Worm (Caenorhabditis elegans) whole organism, L3 larva: ENCODE results near the gene nprl-3.

ENCODE experiments used
- ceh-82 ChIP-seq: fragments of 150-350 bp; optimal IDR thresholded peaks from 2 replicates; lab custom pipeline; 2014; ENCODE audit warnings: missing biosample characterization, missing genetic modification characterization
- jun-1 ChIP-seq: fragments of 150-350 bp; optimal IDR thresholded peaks from 2 replicates; lab custom pipeline; 2014; ENCODE audit warnings: missing biosample characterization, missing genetic modification reagents, missing genetic modification characterization
- skn-1 ChIP-seq: fragments of 150-350 bp; optimal IDR thresholded peaks from 2 replicates; lab custom pipeline; 2014; ENCODE audit warnings: missing biosample characterization, missing genetic modification characterization

ce11 chrIV:8289505-8289579 is 8.0 kb upstream of the nprl-3 start, which contains the start of gene nucl-1:
- no peak for TF ChIP-seq ceh-82
- TF ChIP-seq jun-1, result no peak
- no peak for TF ChIP-seq skn-1 (tag; lab: Kevin White, UChicago)
